Worm (Caenorhabditis elegans) whole organism, L4 larva: ENCODE data around the gene fkb-1.

ENCODE experiments used
- D1046.2 ChIP-seq: fragments of 200-800 bp; sonication (Bioruptor generic); IDR thresholded peaks from 2 replicates; pipeline ENCODE4 v1.3.6; 2022; ENCODE audit warnings: missing genetic modification characterization, missing compliant biosample characterization
- F26F4.8 ChIP-seq: fragments of 200-800 bp; sonication (Bioruptor generic); conservative IDR thresholded peaks from 2 replicates; pipeline ENCODE4 v1.3.6; 2022; ENCODE audit warnings: missing genetic modification characterization, missing compliant biosample characterization
- F37D6.2 ChIP-seq: sonication (generic microtip); optimal IDR thresholded peaks from 2 replicates; lab custom pipeline; 2016; ENCODE audit warnings: mild to moderate bottlenecking, missing genetic modification characterization, missing compliant biosample characterization
- F44E2.7 ChIP-seq: fragments of 200-800 bp; sonication (Bioruptor generic); IDR thresholded peaks from 2 replicates; pipeline ENCODE4 v2.1.2; 2022; ENCODE audit warnings: missing genetic modification characterization, missing compliant biosample characterization
- F49E8.2 ChIP-seq: sonication (generic microtip); optimal IDR thresholded peaks from 2 replicates; lab custom pipeline; 2016; ENCODE audit warnings: missing compliant biosample characterization, mild to moderate bottlenecking, missing genetic modification characterization, borderline replicate concordance
- R02D3.7 ChIP-seq: fragments of 150-350 bp; sonication (generic microtip); optimal IDR thresholded peaks from 3 replicates; lab custom pipeline; 2014; ENCODE audit warnings: missing biosample characterization, missing genetic modification characterization
- T20F7.1 ChIP-seq: fragments of 200-800 bp; sonication (Bioruptor generic); optimal IDR thresholded peaks from 2 replicates; lab custom pipeline; 2018; ENCODE audit warnings: mild to moderate bottlenecking, missing genetic modification characterization, missing compliant biosample characterization
- ZK337.2 ChIP-seq: fragments of 200-800 bp; sonication (Bioruptor generic); IDR thresholded peaks from 2 replicates; pipeline ENCODE4 v1.3.6; 2022; ENCODE audit warnings: missing genetic modification reagents, missing genetic modification characterization, missing compliant biosample characterization
- aha-1 ChIP-seq: fragments of 150-350 bp; peaks from one replicate; lab custom pipeline; 2014; ENCODE audit warnings: missing biosample characterization, missing genetic modification characterization
- arid-1 ChIP-seq: fragments of 200-800 bp; sonication (Bioruptor generic); conservative IDR thresholded peaks from 2 replicates; pipeline ENCODE4 v1.3.6; 2022; ENCODE audit warnings: missing genetic modification reagents, missing genetic modification characterization, missing compliant biosample characterization
- attf-4 ChIP-seq: sonication (generic microtip); optimal IDR thresholded peaks from 3 replicates; lab custom pipeline; 2017; ENCODE audit warnings: missing biosample characterization, missing genetic modification characterization
- ceh-28 ChIP-seq: fragments of 150-350 bp; optimal IDR thresholded peaks from 2 replicates; lab custom pipeline; 2014; ENCODE audit warnings: missing biosample characterization, missing genetic modification reagents, missing genetic modification characterization
- ceh-62 ChIP-seq: sonication (generic microtip); optimal IDR thresholded peaks from 2 replicates; lab custom pipeline; 2017; ENCODE audit warnings: missing biosample characterization, missing genetic modification characterization
- cey-2 ChIP-seq: sonication (generic microtip); optimal IDR thresholded peaks from 3 replicates; lab custom pipeline; 2017; ENCODE audit warnings: missing genetic modification characterization, mild to moderate bottlenecking, missing compliant biosample characterization, antibody characterized with exemption, borderline replicate concordance; ENCODE audit not compliant: insufficient read depth
- daf-16 ChIP-seq, 3 experiments: sonication (generic microtip); optimal IDR thresholded peaks; 2 replicates each; lab custom pipeline; 2016 to 2017; ENCODE audit warnings: missing genetic modification characterization in 3 of 3, missing genetic modification reagents in 3 of 3, mild to moderate bottlenecking in 2 of 3, missing compliant biosample characterization in 2 of 3, missing biosample characterization in 1 of 3, moderate library complexity in 1 of 3
- daf-19 ChIP-seq: fragments of 200-800 bp; sonication (Bioruptor generic); conservative IDR thresholded peaks from 2 replicates; pipeline ENCODE4 v1.3.6; 2022; ENCODE audit warnings: missing genetic modification characterization, missing compliant biosample characterization
- dpl-1 ChIP-seq: fragments of 150-350 bp; optimal IDR thresholded peaks from 2 replicates; lab custom pipeline; 2014; ENCODE audit warnings: missing biosample characterization, missing genetic modification reagents, missing genetic modification characterization
- duxl-1 ChIP-seq: sonication (generic microtip); optimal IDR thresholded peaks from 2 replicates; lab custom pipeline; 2016; ENCODE audit warnings: mild to moderate bottlenecking, missing genetic modification characterization, moderate library complexity, missing compliant biosample characterization; ENCODE audit not compliant: poor library complexity
- dve-1 ChIP-seq: sonication (generic microtip); optimal IDR thresholded peaks from 2 replicates; lab custom pipeline; 2017; ENCODE audit warnings: antibody characterized with exemption, mild to moderate bottlenecking, missing genetic modification characterization, missing compliant biosample characterization; ENCODE audit not compliant: insufficient read depth
- egl-43 ChIP-seq: fragments of 200-800 bp; sonication (Bioruptor generic); IDR thresholded peaks from 2 replicates; pipeline ENCODE4 v1.3.6; 2022; ENCODE audit warnings: missing genetic modification reagents, missing genetic modification characterization, missing compliant biosample characterization
- hlh-11 ChIP-seq: fragments of 200-800 bp; sonication (Bioruptor generic); optimal IDR thresholded peaks from 2 replicates; lab custom pipeline; 2018; ENCODE audit warnings: mild to moderate bottlenecking, missing genetic modification characterization, missing compliant biosample characterization
- hmg-1.1 ChIP-seq: fragments of 200-800 bp; sonication (Bioruptor generic); IDR thresholded peaks from 2 replicates; pipeline ENCODE4 v1.3.6; 2022; ENCODE audit warnings: missing genetic modification reagents, missing genetic modification characterization, missing compliant biosample characterization
- lim-7 ChIP-seq: fragments of 200-800 bp; sonication (Bioruptor generic); IDR thresholded peaks from 2 replicates; pipeline ENCODE4 v1.3.6; 2022; ENCODE audit warnings: missing genetic modification characterization, missing compliant biosample characterization
- lin-1 ChIP-seq: fragments of 200-800 bp; sonication (Bioruptor generic); IDR thresholded peaks from 2 replicates; pipeline ENCODE4 v1.3.6; 2022; ENCODE audit warnings: missing genetic modification reagents, missing genetic modification characterization, missing compliant biosample characterization
- lin-13 ChIP-seq: fragments of 150-350 bp; optimal IDR thresholded peaks from 2 replicates; lab custom pipeline; 2014; ENCODE audit warnings: missing biosample characterization, missing genetic modification reagents, missing genetic modification characterization
- lin-38 ChIP-seq: fragments of 200-800 bp; sonication (Bioruptor generic); IDR thresholded peaks from 2 replicates; pipeline ENCODE4 v1.3.6; 2022; ENCODE audit warnings: missing genetic modification reagents, missing genetic modification characterization, missing compliant biosample characterization
- lin-39 ChIP-seq: fragments of 150-350 bp; optimal IDR thresholded peaks from 2 replicates; lab custom pipeline; 2014; ENCODE audit warnings: missing biosample characterization, missing genetic modification reagents, missing genetic modification characterization
- madf-5 ChIP-seq, 2 experiments: fragments of 200-800 bp; sonication (Bioruptor generic); IDR thresholded peaks; 2 replicates each; pipeline ENCODE4 v1.3.6; 2022; ENCODE audit warnings: missing compliant biosample characterization in 2 of 2, missing genetic modification characterization in 2 of 2
- mdl-1 ChIP-seq, 2 experiments: fragments of 150-350 bp in 1 of 2; sonication (generic microtip) in 1 of 2; optimal IDR thresholded peaks; 2 replicates each; lab custom pipeline; 2014 to 2017; ENCODE audit warnings: missing biosample characterization in 2 of 2, missing genetic modification characterization in 2 of 2
- mdt-29 ChIP-seq: fragments of 200-800 bp; sonication (Bioruptor generic); IDR thresholded peaks from 2 replicates; pipeline ENCODE4 v1.3.6; 2022; ENCODE audit warnings: missing genetic modification reagents, missing genetic modification characterization, missing compliant biosample characterization
- mep-1 ChIP-seq: fragments of 150-350 bp; sonication (generic microtip); optimal IDR thresholded peaks from 3 replicates; lab custom pipeline; 2014; ENCODE audit warnings: missing biosample characterization, missing genetic modification characterization
- mxl-2 ChIP-seq: fragments of 200-800 bp; sonication (Bioruptor generic); conservative IDR thresholded peaks from 2 replicates; pipeline ENCODE4 v1.3.6; 2022; ENCODE audit warnings: missing genetic modification reagents, missing genetic modification characterization, missing compliant biosample characterization
- mxl-3 ChIP-seq: fragments of 200-800 bp; sonication (Bioruptor generic); optimal IDR thresholded peaks from 2 replicates; lab custom pipeline; 2018; ENCODE audit warnings: mild to moderate bottlenecking, missing genetic modification characterization, missing compliant biosample characterization
- nhr-10 ChIP-seq: fragments of 150-350 bp; optimal IDR thresholded peaks from 2 replicates; lab custom pipeline; 2014; ENCODE audit warnings: missing biosample characterization, missing genetic modification characterization
- nhr-111 ChIP-seq: fragments of 200-800 bp; sonication (Bioruptor generic); optimal IDR thresholded peaks from 2 replicates; lab custom pipeline; 2018; ENCODE audit warnings: mild to moderate bottlenecking, missing genetic modification characterization, missing compliant biosample characterization
- nhr-28 ChIP-seq: fragments of 150-350 bp; optimal IDR thresholded peaks from 2 replicates; lab custom pipeline; 2014; ENCODE audit warnings: missing biosample characterization, missing genetic modification characterization
- nhr-42 ChIP-seq: fragments of 200-800 bp; sonication (Bioruptor generic); IDR thresholded peaks from 2 replicates; pipeline ENCODE4 v1.3.6; 2022; ENCODE audit warnings: missing genetic modification characterization, missing compliant biosample characterization
- nhr-6 ChIP-seq: fragments of 150-350 bp; optimal IDR thresholded peaks from 2 replicates; lab custom pipeline; 2014; ENCODE audit warnings: missing biosample characterization, missing genetic modification characterization
- nhr-76 ChIP-seq: fragments of 150-350 bp; optimal IDR thresholded peaks from 2 replicates; lab custom pipeline; 2014; ENCODE audit warnings: missing biosample characterization, missing genetic modification characterization
- nhr-77 ChIP-seq: fragments of 150-350 bp; optimal IDR thresholded peaks from 2 replicates; lab custom pipeline; 2014; ENCODE audit warnings: missing biosample characterization, missing genetic modification characterization
- pha-4 ChIP-seq, 2 experiments: fragments of 150-350 bp in 1 of 2; fragments of 200-800 bp in 1 of 2; sonication (Bioruptor generic) in 1 of 2; IDR thresholded peaks in 1 of 2; optimal IDR thresholded peaks in 1 of 2; 2 replicates each; pipeline versions ENCODE4 v1.3.6 to Lab custom; 2014 to 2022; ENCODE audit warnings: missing genetic modification characterization in 2 of 2, missing genetic modification reagents in 2 of 2, missing biosample characterization in 1 of 2, missing compliant biosample characterization in 1 of 2
- php-3 ChIP-seq: fragments of 200-800 bp; sonication (Bioruptor generic); IDR thresholded peaks from 2 replicates; pipeline ENCODE4 v1.3.6; 2022; ENCODE audit warnings: missing genetic modification reagents, missing genetic modification characterization, missing compliant biosample characterization
- pqm-1 ChIP-seq: sonication (generic microtip); optimal IDR thresholded peaks from 2 replicates; lab custom pipeline; 2017; ENCODE audit warnings: missing biosample characterization, missing genetic modification characterization
- rbr-2 ChIP-seq: sonication (generic microtip); optimal IDR thresholded peaks from 2 replicates; lab custom pipeline; 2016; ENCODE audit warnings: missing genotype, missing genetic modification characterization, missing compliant biosample characterization
- saeg-2 ChIP-seq: fragments of 200-800 bp; sonication (Bioruptor generic); IDR thresholded peaks from 2 replicates; pipeline ENCODE4 v1.3.6; 2022; ENCODE audit warnings: missing genetic modification reagents, missing genetic modification characterization, missing compliant biosample characterization
- sdz-12 ChIP-seq: fragments of 200-800 bp; sonication (Bioruptor generic); optimal IDR thresholded peaks from 2 replicates; lab custom pipeline; 2018; ENCODE audit warnings: mild to moderate bottlenecking, missing genetic modification characterization, missing compliant biosample characterization
- set-16 ChIP-seq: fragments of 200-800 bp; sonication (Bioruptor generic); IDR thresholded peaks from 2 replicates; pipeline ENCODE4 v1.3.6; 2022; ENCODE audit warnings: missing genetic modification reagents, missing genetic modification characterization, missing compliant biosample characterization
- tag-97 ChIP-seq: fragments of 200-800 bp; sonication (Bioruptor generic); IDR thresholded peaks from 2 replicates; pipeline ENCODE4 v1.3.6; 2022; ENCODE audit warnings: missing genetic modification characterization, missing compliant biosample characterization
- unc-39 ChIP-seq: sonication (generic microtip); optimal IDR thresholded peaks from 2 replicates; lab custom pipeline; 2017; ENCODE audit warnings: missing biosample characterization, missing genetic modification characterization
- vab-7 ChIP-seq: fragments of 200-800 bp; sonication (Bioruptor generic); IDR thresholded peaks from 2 replicates; pipeline ENCODE4 v1.3.6; 2022; ENCODE audit warnings: missing genetic modification reagents, missing genetic modification characterization, missing compliant biosample characterization
- zag-1 ChIP-seq: fragments of 150-350 bp; optimal IDR thresholded peaks from 2 replicates; lab custom pipeline; 2014; ENCODE audit warnings: missing biosample characterization, missing genetic modification characterization

fkb-1 gene

ce11 chrIV:11015881-11016280 lies 20.5 kb upstream of the fkb-1 start, which contains the start of gene F13H10.3 (continued):
- no peak for TF ChIP-seq mxl-2 (GFP tag; lab: Robert Waterston, UW)
- no peak for TF ChIP-seq F37D6.2 (tag; lab: Kevin White, UChicago)
- peak; percentile 72 for TF ChIP-seq hlh-11
- TF ChIP-seq nhr-111 (GFP tag; lab: Kevin White, UChicago) = no peak
- TF ChIP-seq F44E2.7 (GFP tag; lab: Robert Waterston, UW) = no peak
- peak; percentile 92 for TF ChIP-seq pqm-1 (tag; lab: Kevin White, UChicago)
- no peak for TF ChIP-seq zag-1 (tag; lab: Kevin White, UChicago)
- no peak for TF ChIP-seq ZK337.2 (GFP tag; lab: Robert Waterston, UW)
- 0 out of 2 replicates have a peak, but pooled peaks have one; percentile 32 for TF ChIP-seq arid-1 (GFP tag; lab: Robert Waterston, UW)
- TF ChIP-seq lin-13 (GFP tag; lab: Kevin White, UChicago) = no peak
- TF ChIP-seq tag-97 = no peak
- no peak for TF ChIP-seq egl-43 (GFP tag; lab: Robert Waterston, UW)
- no peak for TF ChIP-seq rbr-2
- TF ChIP-seq ceh-62 (tag; lab: Kevin White, UChicago) = no peak
- TF ChIP-seq nhr-77 = peak; percentile 59
- TF ChIP-seq saeg-2 = no peak
- TF ChIP-seq lim-7 (GFP tag; lab: Robert Waterston, UW) = no peak
- TF ChIP-seq F26F4.8 (GFP tag; lab: Robert Waterston, UW) = no peak
- TF ChIP-seq lin-1 (GFP tag; lab: Robert Waterston, UW) = no peak
- no peak for TF ChIP-seq unc-39 (tag; lab: Kevin White, UChicago)
- TF ChIP-seq nhr-76 (tag; lab: Kevin White, UChicago) = no peak
- TF ChIP-seq lin-38 (GFP tag; lab: Robert Waterston, UW) = 0 out of 2 replicates have a peak, but pooled peaks have one; percentile 13
- TF ChIP-seq nhr-28 (tag; lab: Kevin White, UChicago) = peak; percentile 61
- TF ChIP-seq lin-39 (tag; lab: Kevin White, UChicago) = no peak
- TF ChIP-seq pha-4 (GFP tag; IDR thresholded peaks at IDR 0.05; lab: Robert Waterston, UW) = no peak
- TF ChIP-seq pha-4 (tag; optimal IDR thresholded peaks at IDR 0.05; lab: Kevin White, UChicago) = no peak
- TF ChIP-seq dpl-1 (GFP tag; lab: Kevin White, UChicago) = peak; percentile 6
- TF ChIP-seq D1046.2 (GFP tag; lab: Robert Waterston, UW) = no peak
- no peak for TF ChIP-seq attf-4 (tag; lab: Kevin White, UChicago)
- TF ChIP-seq daf-19 (GFP tag; lab: Robert Waterston, UW) = no peak
- no peak for TF ChIP-seq php-3 (GFP tag; lab: Robert Waterston, UW)
- no peak for TF ChIP-seq F49E8.2
- TF ChIP-seq R02D3.7 (tag; lab: Kevin White, UChicago) = no peak
- TF ChIP-seq madf-5 (GFP tag; IDR thresholded peaks at IDR 0.05; lab: Robert Waterston, UW) = no peak
- no peak for TF ChIP-seq sdz-12 (GFP tag; lab: Kevin White, UChicago)
- no peak for TF ChIP-seq vab-7 (GFP tag; lab: Robert Waterston, UW)
- TF ChIP-seq set-16 (GFP tag; lab: Robert Waterston, UW) = no peak
- TF ChIP-seq mdt-29 (GFP tag; lab: Robert Waterston, UW) = no peak
- peak; percentile 38 for TF ChIP-seq mep-1 (tag; lab: Kevin White, UChicago)
- TF ChIP-seq daf-16 (GFP tag; optimal IDR thresholded peaks at IDR 0.05; lab: Kevin White, UChicago) = no peak
- peak; percentile 75 for TF ChIP-seq daf-16 (tag; optimal IDR thresholded peaks at IDR 0.05; lab: Kevin White, UChicago)
- peak; percentile 77 for TF ChIP-seq aha-1 (tag; lab: Kevin White, UChicago)
- peak; percentile 40 for TF ChIP-seq mxl-3 (GFP tag; lab: Kevin White, UChicago)
- peak in 1 of 2 experiments; percentile 78 for TF ChIP-seq mdl-1 (tag; optimal IDR thresholded peaks at IDR 0.05; lab: Kevin White, UChicago)
- no peak for TF ChIP-seq nhr-10 (tag; lab: Kevin White, UChicago)
- TF ChIP-seq duxl-1 (tag; lab: Kevin White, UChicago) = peak; percentile 20
- no peak for TF ChIP-seq ceh-28 (tag; lab: Kevin White, UChicago)
- TF ChIP-seq cey-2 = no peak
- TF ChIP-seq dve-1 (tag; lab: Kevin White, UChicago) = peak; percentile 68
- no peak for TF ChIP-seq nhr-6 (tag; lab: Kevin White, UChicago)
- TF ChIP-seq hmg-1.1 (GFP tag; lab: Robert Waterston, UW) = no peak
- TF ChIP-seq nhr-42 = no peak
- peak; percentile 35 for TF ChIP-seq T20F7.1 (GFP tag; lab: Kevin White, UChicago)
